Worm (Caenorhabditis elegans) whole organism, midembryonic: ENCODE results near the gene ZK682.7.

ENCODE experiments used
- flt-1 ChIP-seq: fragments of 200-800 bp; sonication (Bioruptor generic); IDR thresholded peaks from 2 replicates; pipeline ENCODE4 v1.3.6; 2022; ENCODE audit warnings: missing genetic modification characterization, missing compliant biosample characterization
- klf-2 ChIP-seq: fragments of 200-800 bp; sonication (Bioruptor generic); conservative IDR thresholded peaks from 2 replicates; pipeline ENCODE4 v1.3.6; 2022; ENCODE audit warnings: missing genetic modification reagents, missing genetic modification characterization, missing compliant biosample characterization
- ztf-23 ChIP-seq: fragments of 200-800 bp; sonication (Bioruptor generic); IDR thresholded peaks from 2 replicates; pipeline ENCODE4 v1.3.6; 2022; ENCODE audit warnings: missing genetic modification reagents, missing genetic modification characterization, missing compliant biosample characterization

- no peak for TF ChIP-seq flt-1
- no peak for TF ChIP-seq klf-2 (GFP tag; lab: Robert Waterston, UW)
- TF ChIP-seq ztf-23 (GFP tag; lab: Robert Waterston, UW): no peak
These were observed 29.2 kb upstream of the ZK682.7 start, which contains the start of gene F44A2.7 for ce11 chrV:9321185-9321584.
